Worm (Caenorhabditis elegans) whole organism, L4 larva: Measurements from ENCODE around the gene shc-2.

ENCODE experiments used
- D1046.2 ChIP-seq: fragments of 200-800 bp; sonication (Bioruptor generic); IDR thresholded peaks from 2 replicates; pipeline ENCODE4 v1.3.6; 2022; ENCODE audit warnings: missing genetic modification characterization, missing compliant biosample characterization
- F10B5.3 ChIP-seq: sonication (generic microtip); optimal IDR thresholded peaks from 2 replicates; lab custom pipeline; 2016; ENCODE audit warnings: mild to moderate bottlenecking, missing genetic modification characterization, missing compliant biosample characterization
- F37D6.2 ChIP-seq: sonication (generic microtip); optimal IDR thresholded peaks from 2 replicates; lab custom pipeline; 2016; ENCODE audit warnings: mild to moderate bottlenecking, missing genetic modification characterization, missing compliant biosample characterization
- F44E2.7 ChIP-seq: fragments of 200-800 bp; sonication (Bioruptor generic); IDR thresholded peaks from 2 replicates; pipeline ENCODE4 v2.1.2; 2022; ENCODE audit warnings: missing genetic modification characterization, missing compliant biosample characterization
- Y75B8A.6 ChIP-seq: fragments of 200-800 bp; sonication (Bioruptor generic); IDR thresholded peaks from 2 replicates; pipeline ENCODE4 v1.3.6; 2022; ENCODE audit warnings: missing genetic modification reagents, missing genetic modification characterization, missing compliant biosample characterization
- aha-1 ChIP-seq: fragments of 150-350 bp; peaks from one replicate; lab custom pipeline; 2014; ENCODE audit warnings: missing biosample characterization, missing genetic modification characterization
- ama-1 ChIP-seq: fragments of 150-350 bp; optimal IDR thresholded peaks from 2 replicates; lab custom pipeline; 2014; ENCODE audit warnings: inconsistent platforms, mixed read lengths
- attf-4 ChIP-seq: sonication (generic microtip); optimal IDR thresholded peaks from 3 replicates; lab custom pipeline; 2017; ENCODE audit warnings: missing biosample characterization, missing genetic modification characterization
- ceh-28 ChIP-seq: fragments of 150-350 bp; optimal IDR thresholded peaks from 2 replicates; lab custom pipeline; 2014; ENCODE audit warnings: missing biosample characterization, missing genetic modification reagents, missing genetic modification characterization
- ceh-32 ChIP-seq: sonication (generic microtip); optimal IDR thresholded peaks from 2 replicates; lab custom pipeline; 2016; ENCODE audit warnings: mild to moderate bottlenecking, missing genetic modification characterization, missing compliant biosample characterization; ENCODE audit not compliant: poor library complexity
- ceh-62 ChIP-seq: sonication (generic microtip); optimal IDR thresholded peaks from 2 replicates; lab custom pipeline; 2017; ENCODE audit warnings: missing biosample characterization, missing genetic modification characterization
- cey-2 ChIP-seq: sonication (generic microtip); optimal IDR thresholded peaks from 3 replicates; lab custom pipeline; 2017; ENCODE audit warnings: missing genetic modification characterization, mild to moderate bottlenecking, missing compliant biosample characterization, antibody characterized with exemption, borderline replicate concordance; ENCODE audit not compliant: insufficient read depth
- ctbp-1 ChIP-seq: fragments of 200-800 bp; sonication (Bioruptor generic); IDR thresholded peaks from 2 replicates; pipeline ENCODE4 v1.3.6; 2022; ENCODE audit warnings: missing genetic modification reagents, missing genetic modification characterization, missing compliant biosample characterization
- daf-12 ChIP-seq: fragments of 150-350 bp; optimal IDR thresholded peaks from 2 replicates; lab custom pipeline; 2014; ENCODE audit warnings: missing biosample characterization, missing genetic modification reagents, missing genetic modification characterization
- dmd-6 ChIP-seq: fragments of 200-800 bp; sonication (Bioruptor generic); IDR thresholded peaks from 2 replicates; pipeline ENCODE4 v1.3.6; 2022; ENCODE audit warnings: missing genetic modification reagents, missing genetic modification characterization, missing compliant biosample characterization
- dmd-8 ChIP-seq: fragments of 200-800 bp; sonication (Bioruptor generic); IDR thresholded peaks from 2 replicates; pipeline ENCODE4 v1.3.6; 2022; ENCODE audit warnings: missing genetic modification characterization, missing compliant biosample characterization
- dve-1 ChIP-seq: sonication (generic microtip); optimal IDR thresholded peaks from 2 replicates; lab custom pipeline; 2017; ENCODE audit warnings: antibody characterized with exemption, mild to moderate bottlenecking, missing genetic modification characterization, missing compliant biosample characterization; ENCODE audit not compliant: insufficient read depth
- egl-43 ChIP-seq: fragments of 200-800 bp; sonication (Bioruptor generic); IDR thresholded peaks from 2 replicates; pipeline ENCODE4 v1.3.6; 2022; ENCODE audit warnings: missing genetic modification reagents, missing genetic modification characterization, missing compliant biosample characterization
- hif-1 ChIP-seq, 2 experiments: sonication (generic microtip); optimal IDR thresholded peaks; 2 replicates each; lab custom pipeline; 2016 to 2017; ENCODE audit warnings: missing compliant biosample characterization in 2 of 2, missing genetic modification characterization in 2 of 2, missing genetic modification reagents in 2 of 2, missing genotype in 2 of 2, mild to moderate bottlenecking in 1 of 2
- hmg-1.1 ChIP-seq: fragments of 200-800 bp; sonication (Bioruptor generic); IDR thresholded peaks from 2 replicates; pipeline ENCODE4 v1.3.6; 2022; ENCODE audit warnings: missing genetic modification reagents, missing genetic modification characterization, missing compliant biosample characterization
- jun-1 ChIP-seq: fragments of 150-350 bp; optimal IDR thresholded peaks from 2 replicates; lab custom pipeline; 2014; ENCODE audit warnings: missing biosample characterization, missing genetic modification reagents, missing genetic modification characterization
- lim-7 ChIP-seq: fragments of 200-800 bp; sonication (Bioruptor generic); IDR thresholded peaks from 2 replicates; pipeline ENCODE4 v1.3.6; 2022; ENCODE audit warnings: missing genetic modification characterization, missing compliant biosample characterization
- lin-1 ChIP-seq: fragments of 200-800 bp; sonication (Bioruptor generic); IDR thresholded peaks from 2 replicates; pipeline ENCODE4 v1.3.6; 2022; ENCODE audit warnings: missing genetic modification reagents, missing genetic modification characterization, missing compliant biosample characterization
- lin-13 ChIP-seq: fragments of 150-350 bp; optimal IDR thresholded peaks from 2 replicates; lab custom pipeline; 2014; ENCODE audit warnings: missing biosample characterization, missing genetic modification reagents, missing genetic modification characterization
- lin-29 ChIP-seq: fragments of 200-800 bp; sonication (Bioruptor generic); IDR thresholded peaks from 2 replicates; pipeline ENCODE4 v1.3.6; 2022; ENCODE audit warnings: missing genetic modification reagents, missing genetic modification characterization, missing compliant biosample characterization
- lin-39 ChIP-seq: fragments of 150-350 bp; optimal IDR thresholded peaks from 2 replicates; lab custom pipeline; 2014; ENCODE audit warnings: missing biosample characterization, missing genetic modification reagents, missing genetic modification characterization
- lsy-2 ChIP-seq, 2 experiments: fragments of 150-350 bp in 1 of 2; sonication (generic microtip) in 1 of 2; optimal IDR thresholded peaks; 2 replicates each; lab custom pipeline; 2014 to 2017; ENCODE audit warnings: missing biosample characterization in 2 of 2, missing genetic modification characterization in 2 of 2
- mdl-1 ChIP-seq, 2 experiments: fragments of 150-350 bp in 1 of 2; sonication (generic microtip) in 1 of 2; optimal IDR thresholded peaks; 2 replicates each; lab custom pipeline; 2014 to 2017; ENCODE audit warnings: missing biosample characterization in 2 of 2, missing genetic modification characterization in 2 of 2
- mdt-29 ChIP-seq: fragments of 200-800 bp; sonication (Bioruptor generic); IDR thresholded peaks from 2 replicates; pipeline ENCODE4 v1.3.6; 2022; ENCODE audit warnings: missing genetic modification reagents, missing genetic modification characterization, missing compliant biosample characterization
- mxl-2 ChIP-seq: fragments of 200-800 bp; sonication (Bioruptor generic); conservative IDR thresholded peaks from 2 replicates; pipeline ENCODE4 v1.3.6; 2022; ENCODE audit warnings: missing genetic modification reagents, missing genetic modification characterization, missing compliant biosample characterization
- nhr-10 ChIP-seq: fragments of 150-350 bp; optimal IDR thresholded peaks from 2 replicates; lab custom pipeline; 2014; ENCODE audit warnings: missing biosample characterization, missing genetic modification characterization
- nhr-111 ChIP-seq: fragments of 200-800 bp; sonication (Bioruptor generic); optimal IDR thresholded peaks from 2 replicates; lab custom pipeline; 2018; ENCODE audit warnings: mild to moderate bottlenecking, missing genetic modification characterization, missing compliant biosample characterization
- nhr-28 ChIP-seq: fragments of 150-350 bp; optimal IDR thresholded peaks from 2 replicates; lab custom pipeline; 2014; ENCODE audit warnings: missing biosample characterization, missing genetic modification characterization
- nhr-41 ChIP-seq: fragments of 200-800 bp; sonication (Bioruptor generic); IDR thresholded peaks from 2 replicates; pipeline ENCODE4 v1.3.6; 2022; ENCODE audit warnings: missing genetic modification reagents, missing genetic modification characterization, missing compliant biosample characterization
- pha-4 ChIP-seq, 2 experiments: fragments of 150-350 bp in 1 of 2; fragments of 200-800 bp in 1 of 2; sonication (Bioruptor generic) in 1 of 2; IDR thresholded peaks in 1 of 2; optimal IDR thresholded peaks in 1 of 2; 2 replicates each; pipeline versions ENCODE4 v1.3.6 to Lab custom; 2014 to 2022; ENCODE audit warnings: missing genetic modification characterization in 2 of 2, missing genetic modification reagents in 2 of 2, missing biosample characterization in 1 of 2, missing compliant biosample characterization in 1 of 2
- php-3 ChIP-seq: fragments of 200-800 bp; sonication (Bioruptor generic); IDR thresholded peaks from 2 replicates; pipeline ENCODE4 v1.3.6; 2022; ENCODE audit warnings: missing genetic modification reagents, missing genetic modification characterization, missing compliant biosample characterization
- set-16 ChIP-seq: fragments of 200-800 bp; sonication (Bioruptor generic); IDR thresholded peaks from 2 replicates; pipeline ENCODE4 v1.3.6; 2022; ENCODE audit warnings: missing genetic modification reagents, missing genetic modification characterization, missing compliant biosample characterization
- skn-1 ChIP-seq: fragments of 150-350 bp; optimal IDR thresholded peaks from 2 replicates; lab custom pipeline; 2014; ENCODE audit warnings: missing biosample characterization, missing genetic modification characterization
- snpc-1.2 ChIP-seq: fragments of 200-800 bp; sonication (Bioruptor generic); IDR thresholded peaks from 2 replicates; pipeline ENCODE4 v1.3.6; 2022; ENCODE audit warnings: missing genetic modification reagents, missing genetic modification characterization, missing compliant biosample characterization
- spr-3 ChIP-seq: fragments of 200-800 bp; sonication (Bioruptor generic); optimal IDR thresholded peaks from 2 replicates; lab custom pipeline; 2018; ENCODE audit warnings: mild to moderate bottlenecking, missing genetic modification characterization, missing compliant biosample characterization
- tag-97 ChIP-seq: fragments of 200-800 bp; sonication (Bioruptor generic); IDR thresholded peaks from 2 replicates; pipeline ENCODE4 v1.3.6; 2022; ENCODE audit warnings: missing genetic modification characterization, missing compliant biosample characterization
- tra-1 ChIP-seq: fragments of 200-800 bp; sonication (Bioruptor generic); IDR thresholded peaks from 2 replicates; pipeline ENCODE4 v1.3.6; 2022; ENCODE audit warnings: missing genetic modification reagents, missing genetic modification characterization, missing compliant biosample characterization
- unc-130 ChIP-seq: sonication (generic microtip); optimal IDR thresholded peaks from 2 replicates; lab custom pipeline; 2016; ENCODE audit warnings: missing genetic modification reagents, missing genetic modification characterization, missing compliant biosample characterization
- unc-39 ChIP-seq: sonication (generic microtip); optimal IDR thresholded peaks from 2 replicates; lab custom pipeline; 2017; ENCODE audit warnings: missing biosample characterization, missing genetic modification characterization
- zag-1 ChIP-seq: fragments of 150-350 bp; optimal IDR thresholded peaks from 2 replicates; lab custom pipeline; 2014; ENCODE audit warnings: missing biosample characterization, missing genetic modification characterization
- zip-2 ChIP-seq: fragments of 150-350 bp; optimal IDR thresholded peaks from 2 replicates; lab custom pipeline; 2014; ENCODE audit warnings: missing biosample characterization, missing genetic modification characterization

The shc-2 gene

DNA sequence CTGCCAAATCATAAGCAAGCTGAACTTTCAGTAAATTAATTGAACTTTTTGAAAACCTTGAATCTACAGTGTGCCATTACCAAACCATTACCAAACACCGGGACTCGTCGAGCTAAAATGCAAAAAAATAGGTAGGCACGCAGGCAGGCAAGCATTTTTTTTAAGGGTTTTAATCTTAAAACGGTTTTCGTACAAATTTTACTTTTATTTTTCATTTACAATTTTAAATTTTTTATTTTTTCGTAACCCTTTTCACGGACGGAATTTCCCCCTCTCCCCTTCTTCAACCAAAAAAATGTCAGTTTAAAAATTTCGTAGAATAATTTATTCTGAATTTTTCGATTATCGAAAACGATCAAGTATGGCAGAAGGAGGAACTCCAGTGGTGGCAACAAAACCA, 45.4 kb downstream of the shc-2 start, which contains the start of gene F59A6.2:
Gene F59A6.2, plus strand, starts transcription at position 301 of the 400 bp plus-strand sequence.
- TF ChIP-seq cey-2 (tag; lab: Kevin White, UChicago) = no peak
- peak; percentile 53 for TF ChIP-seq aha-1 (tag; lab: Kevin White, UChicago)
- TF ChIP-seq, all 104 proteins: peak for 1

DNA sequence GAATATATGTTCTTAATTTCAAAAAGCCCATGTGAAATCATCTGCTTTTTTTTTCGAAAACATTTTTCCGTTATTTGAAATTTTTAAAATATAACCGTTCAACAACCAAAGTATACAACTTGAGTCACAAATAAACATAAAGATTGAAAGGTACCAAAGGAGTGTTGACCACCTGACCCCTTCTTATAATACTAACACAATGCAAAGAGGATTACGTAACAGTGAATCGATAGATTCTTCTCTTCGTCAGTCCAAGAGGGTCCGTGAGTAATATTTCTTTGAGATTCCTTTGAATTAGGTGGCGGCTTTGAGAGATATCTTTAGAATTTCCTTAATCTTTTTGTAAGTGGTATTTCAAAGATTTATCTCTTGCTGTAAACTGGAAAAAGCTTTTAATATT, 47.2 kb downstream of the shc-2 start:
- TF ChIP-seq aha-1 (tag; lab: Kevin White, UChicago) = peak; percentile 7
- no peak for TF ChIP-seq hmg-1.1 (GFP tag; lab: Robert Waterston, UW)
- no peak for TF ChIP-seq dve-1

DNA sequence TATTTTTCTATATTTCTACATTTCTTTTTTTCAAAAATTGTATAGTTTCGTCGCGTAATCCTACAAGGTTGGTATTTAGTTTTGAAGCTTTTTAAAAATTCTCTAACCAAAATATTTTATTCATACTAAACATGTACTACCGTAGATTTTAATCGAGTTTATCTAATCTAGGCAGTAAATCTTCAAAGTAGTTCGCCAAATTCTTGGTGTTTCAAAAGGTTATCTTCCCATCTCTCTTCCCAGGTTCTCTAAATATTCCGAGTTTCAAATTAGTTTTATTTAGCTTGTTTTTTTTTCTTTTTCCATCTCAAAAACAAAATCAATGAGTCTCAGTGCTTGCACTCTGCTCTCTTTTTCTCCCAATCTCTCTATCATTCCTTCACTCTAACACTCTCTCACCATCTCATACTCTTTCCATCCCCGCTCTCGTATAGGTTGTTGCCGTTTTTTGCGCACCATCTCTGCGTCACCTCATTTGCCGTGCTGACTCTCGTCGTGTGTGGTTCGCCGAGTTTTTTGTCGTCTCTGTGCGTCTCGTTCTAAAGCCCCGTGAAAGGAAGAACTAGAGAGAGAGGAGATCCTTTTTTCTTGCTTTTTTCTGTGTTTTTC, 48.1 kb downstream of the shc-2 start:
- TF ChIP-seq F44E2.7 (no peak), dmd-6 (GFP tag; lab: Robert Waterston, UW) (peak; percentile 59; the same call in 1 of the 2 replicates), mdl-1 (tag; optimal IDR thresholded peaks at IDR 0.05; lab: Kevin White, UChicago) (peak; percentile 35 to 85), ceh-28 (tag; lab: Kevin White, UChicago) (no peak), hif-1 (tag; optimal IDR thresholded peaks at IDR 0.05; lab: Kevin White, UChicago) (peak in 1 of 2 experiments; percentile 51), lsy-2 (tag; optimal IDR thresholded peaks at IDR 0.05; lab: Kevin White, UChicago) (peak; percentile 57 to 76), mxl-2 (GFP tag; lab: Robert Waterston, UW) (no peak), ama-1 (no peak), D1046.2 (GFP tag; lab: Robert Waterston, UW) (no peak), nhr-111 (GFP tag; lab: Kevin White, UChicago) (no peak), nhr-41 (GFP tag; lab: Robert Waterston, UW) (no peak), mdt-29 (GFP tag; lab: Robert Waterston, UW) (no peak), lin-1 (no peak), lim-7 (no peak), nhr-10 (tag; lab: Kevin White, UChicago) (no peak), nhr-28 (tag; lab: Kevin White, UChicago) (peak; percentile 72), zip-2 (tag; lab: Kevin White, UChicago) (no peak), unc-39 (tag; lab: Kevin White, UChicago) (no peak), jun-1 (tag; lab: Kevin White, UChicago) (no peak), dmd-8 (no peak), ctbp-1 (GFP tag; lab: Robert Waterston, UW) (peak; percentile 71), F10B5.3 (tag; lab: Kevin White, UChicago) (no peak), spr-3 (GFP tag; lab: Kevin White, UChicago) (no peak), pha-4 (GFP tag; IDR thresholded peaks at IDR 0.05; lab: Robert Waterston, UW) (peak; percentile 63; the same call in 1 of the 2 replicates), pha-4 (tag; optimal IDR thresholded peaks at IDR 0.05; lab: Kevin White, UChicago) (no peak), snpc-1.2 (GFP tag; lab: Robert Waterston, UW) (no peak), set-16 (GFP tag; lab: Robert Waterston, UW) (peak; percentile 44; the same call in 1 of the 2 replicates), unc-130 (GFP tag; lab: Kevin White, UChicago) (no peak), egl-43 (GFP tag; lab: Robert Waterston, UW) (no peak), php-3 (0 out of 2 replicates have a peak, but pooled peaks have one; percentile 16), skn-1 (tag; lab: Kevin White, UChicago) (no peak), tra-1 (GFP tag; lab: Robert Waterston, UW) (0 out of 2 replicates have a peak, but pooled peaks have one; percentile 3), lin-39 (tag; lab: Kevin White, UChicago) (no peak), zag-1 (tag; lab: Kevin White, UChicago) (no peak), dve-1 (peak; percentile 78), daf-12 (tag; lab: Kevin White, UChicago) (no peak), lin-29 (GFP tag; lab: Robert Waterston, UW) (no peak), tag-97 (GFP tag; lab: Robert Waterston, UW) (no peak), Y75B8A.6 (GFP tag; lab: Robert Waterston, UW) (no peak), attf-4 (no peak), F37D6.2 (tag; lab: Kevin White, UChicago) (peak; percentile 5), lin-13 (GFP tag; lab: Kevin White, UChicago) (no peak), ceh-32 (tag; lab: Kevin White, UChicago) (no peak), ceh-62 (tag; lab: Kevin White, UChicago) (no peak)
